Fruit fly (Drosophila melanogaster) whole organism, embryonic: Measurements from ENCODE around the gene fwd.

Source experiments
- Antp ChIP-seq: fragments of 200-800 bp; sonication (Bioruptor generic); optimal IDR thresholded peaks from 3 replicates; lab custom pipeline; 2016; ENCODE audit warnings: missing biosample characterization, missing genetic modification characterization
- CG1024 ChIP-seq: fragments of 200-800 bp; sonication (Bioruptor generic); IDR thresholded peaks from 2 replicates; pipeline ENCODE4 v1.3.6; 2022; ENCODE audit warnings: missing biosample characterization, missing genetic modification characterization
- CG10959 ChIP-seq: fragments of 200-800 bp; sonication (Bioruptor generic); IDR thresholded peaks from 2 replicates; pipeline ENCODE4 v1.3.6; 2022; ENCODE audit warnings: missing biosample characterization, missing genetic modification characterization
- CG10979 ChIP-seq: fragments of 200-800 bp; sonication (Bioruptor generic); optimal IDR thresholded peaks from 2 replicates; lab custom pipeline; 2018; ENCODE audit warnings: missing biosample characterization, mild to moderate bottlenecking, missing genetic modification characterization, moderate library complexity
- CG11456 ChIP-seq: fragments of 200-800 bp; sonication (Bioruptor generic); IDR thresholded peaks from 3 replicates; pipeline ENCODE4 v1.3.6; 2022; ENCODE audit warnings: missing biosample characterization, missing genetic modification characterization
- CG14050 ChIP-seq: fragments of 200-800 bp; sonication (Bioruptor generic); IDR thresholded peaks from 3 replicates; pipeline ENCODE4 v1.3.6; 2022; ENCODE audit warnings: missing biosample characterization, missing genetic modification characterization
- CG14710 ChIP-seq: fragments of 200-800 bp; sonication (Bioruptor generic); optimal IDR thresholded peaks from 3 replicates; lab custom pipeline; 2019; ENCODE audit warnings: missing biosample characterization, mild to moderate bottlenecking, missing genetic modification characterization, moderate library complexity
- CG16815 ChIP-seq: fragments of 200-800 bp; sonication (Bioruptor generic); optimal IDR thresholded peaks from 3 replicates; lab custom pipeline; 2017; ENCODE audit warnings: missing biosample characterization, mild to moderate bottlenecking, missing genetic modification characterization
- CG17186 ChIP-seq: fragments of 200-800 bp; sonication (Bioruptor generic); optimal IDR thresholded peaks from 3 replicates; lab custom pipeline; 2017; ENCODE audit warnings: missing biosample characterization, missing genetic modification reagents, missing genetic modification characterization
- CG1792 ChIP-seq: fragments of 200-800 bp; sonication (Bioruptor generic); optimal IDR thresholded peaks from 2 replicates; lab custom pipeline; 2016; ENCODE audit warnings: missing biosample characterization, missing genetic modification characterization
- CG2129 ChIP-seq: fragments of 200-800 bp; sonication (Bioruptor generic); IDR thresholded peaks from 2 replicates; pipeline ENCODE4 v1.3.6; 2022; ENCODE audit warnings: missing biosample characterization, missing genetic modification characterization; ENCODE audit not compliant: partially characterized antibody
- CG3281 ChIP-seq: fragments of 200-800 bp; sonication (Bioruptor generic); optimal IDR thresholded peaks from 3 replicates; lab custom pipeline; 2017; ENCODE audit warnings: missing biosample characterization, mild to moderate bottlenecking, missing genetic modification characterization
- CG3838 ChIP-seq: fragments of 200-800 bp; sonication (Bioruptor generic); optimal IDR thresholded peaks from 3 replicates; lab custom pipeline; 2016; ENCODE audit warnings: missing biosample characterization, missing genetic modification characterization
- CG4328 ChIP-seq: fragments of 200-800 bp; sonication (Bioruptor generic); optimal IDR thresholded peaks from 3 replicates; lab custom pipeline; 2017; ENCODE audit warnings: missing biosample characterization, missing genetic modification reagents, missing genetic modification characterization
- CG43689 ChIP-seq: fragments of 200-800 bp; sonication (Bioruptor generic); IDR thresholded peaks from 2 replicates; pipeline ENCODE4 v1.3.6; 2022; ENCODE audit warnings: missing biosample characterization, missing genetic modification characterization
- CG4730 ChIP-seq: fragments of 200-800 bp; sonication (Bioruptor generic); IDR thresholded peaks from 2 replicates; pipeline ENCODE4 v1.3.6; 2022; ENCODE audit warnings: missing biosample characterization, missing genetic modification characterization
- CG4854 ChIP-seq: fragments of 200-800 bp; sonication (Bioruptor generic); optimal IDR thresholded peaks from 2 replicates; lab custom pipeline; 2016; ENCODE audit warnings: missing biosample characterization, missing genetic modification characterization, inconsistent platforms
- CG5953 ChIP-seq: fragments of 200-800 bp; sonication (Bioruptor generic); IDR thresholded peaks from 2 replicates; pipeline ENCODE4 v1.3.6; 2022; ENCODE audit warnings: missing biosample characterization, missing genetic modification characterization
- CG7786 ChIP-seq: fragments of 200-800 bp; sonication (Bioruptor generic); optimal IDR thresholded peaks from 2 replicates; lab custom pipeline; 2016; ENCODE audit warnings: missing biosample characterization, missing genetic modification characterization
- CG8290 ChIP-seq, 3 experiments: fragments of 200-800 bp; sonication (Bioruptor generic); optimal IDR thresholded peaks; 2 replicates each; lab custom pipeline; 2016 to 2019; ENCODE audit warnings: missing biosample characterization in 3 of 3, missing genetic modification characterization in 3 of 3, mild to moderate bottlenecking in 2 of 3, moderate library complexity in 1 of 3
- CG8359 ChIP-seq: fragments of 200-800 bp; sonication (Bioruptor generic); optimal IDR thresholded peaks from 2 replicates; lab custom pipeline; 2017; ENCODE audit warnings: missing biosample characterization, mild to moderate bottlenecking, missing genetic modification characterization, borderline replicate concordance
- CG9932 ChIP-seq: fragments of 200-800 bp; sonication (Bioruptor generic); IDR thresholded peaks from 2 replicates; pipeline ENCODE4 v1.3.6; 2022; ENCODE audit warnings: missing biosample characterization, missing genetic modification characterization
- CTCF ChIP-seq: fragments of 200-800 bp; sonication (Bioruptor generic); optimal IDR thresholded peaks from 2 replicates; lab custom pipeline; 2017; ENCODE audit warnings: missing biosample characterization, mild to moderate bottlenecking, missing genetic modification characterization, moderate library complexity
- CoRest ChIP-seq: fragments of 200-800 bp; sonication (Bioruptor generic); optimal IDR thresholded peaks from 3 replicates; lab custom pipeline; 2018; ENCODE audit warnings: missing biosample characterization, mild to moderate bottlenecking, missing genetic modification characterization, moderate library complexity
- Doc3 ChIP-seq: fragments of 200-800 bp; sonication (Bioruptor generic); IDR thresholded peaks from 3 replicates; pipeline ENCODE4 v1.3.6; 2022; ENCODE audit warnings: missing biosample characterization, missing genetic modification characterization; ENCODE audit not compliant: partially characterized antibody
- Fer1 ChIP-seq: fragments of 200-800 bp; sonication (Bioruptor generic); optimal IDR thresholded peaks from 2 replicates; lab custom pipeline; 2017; ENCODE audit warnings: missing biosample characterization, mild to moderate bottlenecking, missing genetic modification characterization
- Gsc ChIP-seq: fragments of 200-800 bp; sonication (Bioruptor generic); IDR thresholded peaks from 2 replicates; pipeline ENCODE4 v1.3.6; 2022; ENCODE audit warnings: missing biosample characterization, missing genetic modification characterization
- HLH4C ChIP-seq: fragments of 200-800 bp; sonication (Bioruptor generic); IDR thresholded peaks from 3 replicates; pipeline ENCODE4 v1.3.6; 2022; ENCODE audit warnings: missing biosample characterization, missing genetic modification characterization; ENCODE audit not compliant: partially characterized antibody
- Hr51 ChIP-seq, 2 experiments: fragments of 200-800 bp; sonication (Bioruptor generic); optimal IDR thresholded peaks; 2 replicates in 1 of 2; 3 replicates in 1 of 2; lab custom pipeline; 2016 to 2018; ENCODE audit warnings: missing biosample characterization in 2 of 2, missing genetic modification characterization in 2 of 2, mild to moderate bottlenecking in 1 of 2, moderate library complexity in 1 of 2
- NfI ChIP-seq: fragments of 200-800 bp; sonication (Bioruptor generic); optimal IDR thresholded peaks from 3 replicates; lab custom pipeline; 2018; ENCODE audit warnings: missing biosample characterization, mild to moderate bottlenecking, missing genetic modification characterization, moderate library complexity
- Optix ChIP-seq: fragments of 200-800 bp; sonication (Bioruptor generic); IDR thresholded peaks from 3 replicates; pipeline ENCODE4 v1.3.6; 2022; ENCODE audit warnings: missing biosample characterization, missing genetic modification characterization
- Pdp1 ChIP-seq, 2 experiments: fragments of 200-800 bp; sonication (Bioruptor generic); optimal IDR thresholded peaks; 3 replicates each; lab custom pipeline; 2016; ENCODE audit warnings: missing biosample characterization in 2 of 2, missing genetic modification characterization in 2 of 2, mild to moderate bottlenecking in 1 of 2, moderate library complexity in 1 of 2
- Side ChIP-seq: fragments of 200-800 bp; sonication (Bioruptor generic); optimal IDR thresholded peaks from 2 replicates; lab custom pipeline; 2016; ENCODE audit warnings: missing biosample characterization, missing genetic modification characterization
- bsh ChIP-seq, 2 experiments: fragments of 200-800 bp; sonication (Bioruptor generic); optimal IDR thresholded peaks; 2 replicates each; lab custom pipeline; 2017 to 2018; ENCODE audit warnings: mild to moderate bottlenecking in 2 of 2, missing biosample characterization in 2 of 2, missing genetic modification characterization in 2 of 2, moderate library complexity in 1 of 2
- cg ChIP-seq: fragments of 200-800 bp; sonication (Bioruptor generic); optimal IDR thresholded peaks from 3 replicates; lab custom pipeline; 2019; ENCODE audit warnings: missing biosample characterization, mild to moderate bottlenecking, missing genetic modification characterization, moderate library complexity
- chif ChIP-seq, 2 experiments: fragments of 200-800 bp; sonication (Bioruptor generic); optimal IDR thresholded peaks; 3 replicates each; lab custom pipeline; 2016; ENCODE audit warnings: missing biosample characterization in 2 of 2, missing genetic modification characterization in 2 of 2
- corto ChIP-seq: fragments of 200-800 bp; sonication (Bioruptor generic); optimal IDR thresholded peaks from 2 replicates; lab custom pipeline; 2016; ENCODE audit warnings: missing biosample characterization, mild to moderate bottlenecking, missing genetic modification characterization, moderate library complexity
- cwo ChIP-seq: fragments of 200-800 bp; sonication (Bioruptor generic); optimal IDR thresholded peaks from 3 replicates; lab custom pipeline; 2017; ENCODE audit warnings: missing biosample characterization, missing genetic modification characterization, mild to moderate bottlenecking, moderate library complexity, missing genetic modification reagents
- dimm ChIP-seq: fragments of 200-800 bp; sonication (Bioruptor generic); IDR thresholded peaks from 2 replicates; pipeline ENCODE4 v1.3.6; 2022; ENCODE audit warnings: missing biosample characterization, missing genetic modification characterization
- gce ChIP-seq: fragments of 200-800 bp; sonication (Bioruptor generic); IDR thresholded peaks from 3 replicates; pipeline ENCODE4 v1.3.6; 2022; ENCODE audit warnings: missing biosample characterization, missing genetic modification characterization
- grau ChIP-seq: fragments of 200-800 bp; optimal IDR thresholded peaks from 3 replicates; lab custom pipeline; 2019; ENCODE audit warnings: missing biosample characterization, mild to moderate bottlenecking, missing genetic modification characterization, moderate library complexity
- hkb ChIP-seq, 2 experiments: fragments of 200-800 bp in 1 of 2; fragments of >200 bp in 1 of 2; sonication (Bioruptor generic) in 1 of 2; IDR thresholded peaks in 1 of 2; optimal IDR thresholded peaks in 1 of 2; 2 replicates each; pipeline versions ENCODE4 v1.3.6 to Lab custom; 2017 to 2022; ENCODE audit warnings: missing biosample characterization in 1 of 2, missing genetic modification characterization in 1 of 2
- hth ChIP-seq: fragments of >200 bp; optimal IDR thresholded peaks from 2 replicates; lab custom pipeline; 2017; ENCODE audit warnings: inconsistent platforms
- ind ChIP-seq: fragments of 200-800 bp; sonication (Bioruptor generic); optimal IDR thresholded peaks from 3 replicates; lab custom pipeline; 2016; ENCODE audit warnings: missing biosample characterization, missing genetic modification characterization
- jing ChIP-seq: fragments of 200-800 bp; sonication (Bioruptor generic); optimal IDR thresholded peaks from 2 replicates; lab custom pipeline; 2018; ENCODE audit warnings: missing biosample characterization, mild to moderate bottlenecking, missing genetic modification characterization
- luna ChIP-seq: fragments of 200-800 bp; sonication (Bioruptor generic); optimal IDR thresholded peaks from 2 replicates; lab custom pipeline; 2016; ENCODE audit warnings: missing biosample characterization, missing genetic modification characterization
- salm ChIP-seq: fragments of 200-800 bp; sonication (Bioruptor generic); optimal IDR thresholded peaks from 2 replicates; lab custom pipeline; 2018; ENCODE audit warnings: missing biosample characterization, mild to moderate bottlenecking, missing genetic modification characterization
- so ChIP-seq: fragments of 200-800 bp; sonication (Bioruptor generic); IDR thresholded peaks from 3 replicates; pipeline ENCODE4 v1.3.6; 2022; ENCODE audit warnings: missing biosample characterization, missing genetic modification characterization

Gene fwd

dm6 chr3L:319145-320009 is at the start of gene fwd (continued):
- TF ChIP-seq Side (GFP tag; lab: Kevin White, UChicago) (peak; percentile 8), CG3281 (peak; percentile 42), so (GFP tag; lab: Robert Waterston, UW) (no peak), Gsc (GFP tag; lab: Robert Waterston, UW) (no peak), hth (no peak), CG7786 (GFP tag; lab: Kevin White, UChicago) (peak; percentile 1), cg (peak; percentile 98), CG1792 (GFP tag; lab: Kevin White, UChicago) (no peak), Optix (GFP tag; lab: Robert Waterston, UW) (no peak), CG17186 (GFP tag; lab: Kevin White, UChicago) (peak; percentile 76), chif (GFP tag; optimal IDR thresholded peaks at IDR 0.05; lab: Kevin White, UChicago) (no peak), cwo (peak; percentile 19), CG10979 (tag; lab: Kevin White, UChicago) (peak; percentile 25), Pdp1 (GFP tag; optimal IDR thresholded peaks at IDR 0.05; lab: Kevin White, UChicago) (peak in 1 of 2 experiments; percentile 82), CG3838 (no peak), CG4328 (peak; percentile 13), ind (GFP tag; lab: Kevin White, UChicago) (no peak), CG8359 (GFP tag; lab: Kevin White, UChicago) (no peak), Hr51 (GFP tag; optimal IDR thresholded peaks at IDR 0.05; lab: Kevin White, UChicago) (peak in 1 of 2 experiments; percentile 54), salm (tag; lab: Kevin White, UChicago) (no peak), CG16815 (GFP tag; lab: Kevin White, UChicago) (no peak), Doc3 (GFP tag; lab: Robert Waterston, UW) (no peak), hkb (optimal IDR thresholded peaks at IDR 0.05; lab: Kevin White, UChicago) (no peak), hkb (GFP tag; IDR thresholded peaks at IDR 0.05; lab: Robert Waterston, UW) (no peak), CG14710 (peak; percentile 91), jing (no peak), NfI (GFP tag; lab: Kevin White, UChicago) (peak; percentile 26), CTCF (peak; percentile 25), bsh (GFP tag; optimal IDR thresholded peaks at IDR 0.05; lab: Kevin White, UChicago) (peak in 1 of 2 experiments; percentile 28), CG14050 (GFP tag; lab: Robert Waterston, UW) (no peak), CoRest (peak; percentile 39), dimm (GFP tag; lab: Robert Waterston, UW) (no peak), gce (no peak), CG8290 (GFP tag; optimal IDR thresholded peaks at IDR 0.05; lab: Kevin White, UChicago) (peak; percentile 61), CG8290 (tag; optimal IDR thresholded peaks at IDR 0.05; lab: Kevin White, UChicago) (peak; percentile 77 to 81), CG4730 (GFP tag; lab: Robert Waterston, UW) (no peak), CG5953 (GFP tag; lab: Robert Waterston, UW) (no peak), CG9932 (GFP tag; lab: Robert Waterston, UW) (peak; percentile 38; the same call in 1 of the 2 replicates), CG43689 (GFP tag; lab: Robert Waterston, UW) (no peak), CG2129 (GFP tag; lab: Robert Waterston, UW) (no peak), CG11456 (GFP tag; lab: Robert Waterston, UW) (no peak), luna (GFP tag; lab: Kevin White, UChicago) (no peak), Antp (GFP tag; lab: Kevin White, UChicago) (no peak), HLH4C (peak; percentile 26; the same call in 1 of the 3 replicates), CG10959 (no peak), corto (GFP tag; lab: Kevin White, UChicago) (no peak), CG1024 (GFP tag; lab: Robert Waterston, UW) (no peak), CG4854 (GFP tag; lab: Kevin White, UChicago) (peak; percentile 16), grau (tag; lab: Kevin White, UChicago) (peak; percentile 46), Fer1 (GFP tag; lab: Kevin White, UChicago) (peak; percentile 43)
